Fruit fly (Drosophila melanogaster) whole organism, wandering third instar larva: ENCODE measurements around the gene CG9173.

Source experiments
- Abd-B ChIP-seq: fragments of >200 bp; optimal IDR thresholded peaks from 2 replicates; lab custom pipeline; 2017; ENCODE audit warnings: missing biosample characterization, missing genetic modification characterization
- CG32264 ChIP-seq: fragments of 200-800 bp; sonication (Bioruptor generic); optimal IDR thresholded peaks from 2 replicates; lab custom pipeline; 2016; ENCODE audit warnings: missing biosample characterization, missing genetic modification characterization
- CG9705 ChIP-seq: fragments of 200-800 bp; sonication (Bioruptor generic); optimal IDR thresholded peaks from 2 replicates; lab custom pipeline; 2018; ENCODE audit warnings: missing biosample characterization, mild to moderate bottlenecking, missing genetic modification characterization
- CrebA ChIP-seq: fragments of 200-800 bp; sonication (Bioruptor generic); optimal IDR thresholded peaks from 2 replicates; lab custom pipeline; 2016; ENCODE audit warnings: missing biosample characterization, mild to moderate bottlenecking, missing genetic modification characterization, borderline replicate concordance
- Dfd ChIP-seq: fragments of >200 bp; optimal IDR thresholded peaks from 2 replicates; lab custom pipeline; 2017; ENCODE audit warnings: missing biosample characterization, missing genetic modification characterization
- Dif ChIP-seq: fragments of 200-275, 200-300 bp; sonication (Bioruptor generic); optimal IDR thresholded peaks from 2 replicates; lab custom pipeline; 2018; ENCODE audit warnings: missing biosample characterization, missing genetic modification characterization; ENCODE audit not compliant: partially characterized antibody
- GATAd ChIP-seq: sonication (Bioruptor generic); optimal IDR thresholded peaks from 2 replicates; lab custom pipeline; 2016; ENCODE audit warnings: missing biosample characterization, missing genetic modification characterization
- HLH106 ChIP-seq: fragments of 200-800 bp; optimal IDR thresholded peaks from 3 replicates; lab custom pipeline; 2019; ENCODE audit warnings: missing biosample characterization, mild to moderate bottlenecking, missing genetic modification characterization, moderate library complexity
- Hnf4 ChIP-seq: fragments of 200-800 bp; sonication (Bioruptor generic); optimal IDR thresholded peaks from 2 replicates; lab custom pipeline; 2016; ENCODE audit warnings: missing biosample characterization, mild to moderate bottlenecking, missing genetic modification characterization
- Hr78 ChIP-seq: fragments of >200 bp; optimal IDR thresholded peaks from 2 replicates; lab custom pipeline; 2017; ENCODE audit warnings: missing biosample characterization, missing genetic modification characterization
- Hr83 ChIP-seq: fragments of 200-300 bp; sonication (Bioruptor generic); optimal IDR thresholded peaks from 2 replicates; lab custom pipeline; 2016; ENCODE audit warnings: missing biosample characterization, mild to moderate bottlenecking, missing genetic modification characterization, moderate library complexity; ENCODE audit not compliant: poor library complexity, severe bottlenecking
- Jra ChIP-seq: sonication (Bioruptor generic); optimal IDR thresholded peaks from 2 replicates; lab custom pipeline; 2016; ENCODE audit warnings: missing biosample characterization, missing genetic modification characterization
- Mio ChIP-seq: sonication (Bioruptor generic); optimal IDR thresholded peaks from 2 replicates; lab custom pipeline; 2016; ENCODE audit warnings: missing biosample characterization, missing genetic modification characterization
- Myc ChIP-seq: fragments of >200 bp; optimal IDR thresholded peaks from 2 replicates; lab custom pipeline; 2017
- N ChIP-seq: fragments of >200 bp; optimal IDR thresholded peaks from 2 replicates; lab custom pipeline; 2018; ENCODE audit warnings: missing biosample characterization, missing external identifiers, missing genetic modification characterization
- OdsH ChIP-seq: fragments of 200-800 bp; sonication (Bioruptor generic); optimal IDR thresholded peaks from 2 replicates; lab custom pipeline; 2016; ENCODE audit warnings: missing biosample characterization, mild to moderate bottlenecking, missing genetic modification characterization
- Rel ChIP-seq, 2 experiments: fragments of 200-800 bp; sonication (Bioruptor generic) in 1 of 2; optimal IDR thresholded peaks; 2 replicates in 1 of 2; 3 replicates in 1 of 2; lab custom pipeline; 2016 to 2019; ENCODE audit warnings: mild to moderate bottlenecking in 2 of 2, missing biosample characterization in 2 of 2, missing genetic modification characterization in 2 of 2, moderate library complexity in 1 of 2
- Sp1 ChIP-seq: fragments of 200-800 bp; sonication (Bioruptor generic); optimal IDR thresholded peaks from 3 replicates; lab custom pipeline; 2019; ENCODE audit warnings: missing biosample characterization, mild to moderate bottlenecking, missing genetic modification characterization, moderate library complexity
- Vsx2 ChIP-seq: fragments of 200-300, 225-300 bp; sonication (Bioruptor generic); optimal IDR thresholded peaks from 2 replicates; lab custom pipeline; 2018; ENCODE audit warnings: missing biosample characterization, missing genetic modification characterization; ENCODE audit not compliant: partially characterized antibody
- br ChIP-seq: fragments of 200-800 bp; sonication (Bioruptor generic); optimal IDR thresholded peaks from 2 replicates; lab custom pipeline; 2016; ENCODE audit warnings: missing biosample characterization, missing genetic modification characterization
- brk ChIP-seq: fragments of 200-800 bp; sonication (Bioruptor generic); optimal IDR thresholded peaks from 2 replicates; lab custom pipeline; 2016; ENCODE audit warnings: missing biosample characterization, mild to moderate bottlenecking, missing genetic modification characterization
- dl ChIP-seq, 2 experiments: fragments of 175-275, 200-275 bp in 1 of 2; fragments of 200-275 bp in 1 of 2; sonication (Bioruptor generic); optimal IDR thresholded peaks; lab custom pipeline; 2018; ENCODE audit warnings: mild to moderate bottlenecking in 2 of 2, missing biosample characterization in 2 of 2, missing genetic modification characterization in 2 of 2, moderate library complexity in 2 of 2; ENCODE audit not compliant: partially characterized antibody in 2 of 2, insufficient read depth in 1 of 2
- dmrt93B ChIP-seq: fragments of 200-800 bp; sonication (Bioruptor generic); optimal IDR thresholded peaks from 2 replicates; lab custom pipeline; 2018; ENCODE audit warnings: missing biosample characterization, mild to moderate bottlenecking, missing genetic modification characterization
- dsf ChIP-seq: sonication (Bioruptor generic); optimal IDR thresholded peaks from 2 replicates; lab custom pipeline; 2016; ENCODE audit warnings: missing biosample characterization, missing genetic modification characterization, borderline replicate concordance
- ey ChIP-seq: fragments of 200-800 bp; sonication (Bioruptor generic); optimal IDR thresholded peaks from 2 replicates; lab custom pipeline; 2016; ENCODE audit warnings: missing biosample characterization, missing genetic modification characterization
- foxo ChIP-seq, 2 experiments: fragments of 200-800 bp; sonication (Bioruptor generic); optimal IDR thresholded peaks; 2 replicates in 1 of 2; 3 replicates in 1 of 2; lab custom pipeline; 2016 to 2017; ENCODE audit warnings: missing biosample characterization in 2 of 2, missing genetic modification characterization in 2 of 2
- fru ChIP-seq: fragments of 200-800 bp; sonication (Bioruptor generic); optimal IDR thresholded peaks from 3 replicates; lab custom pipeline; 2016; ENCODE audit warnings: missing biosample characterization, mild to moderate bottlenecking, missing genetic modification characterization
- h ChIP-seq: fragments of 200-800 bp; sonication (Bioruptor generic); optimal IDR thresholded peaks from 3 replicates; lab custom pipeline; 2016; ENCODE audit warnings: missing biosample characterization, mild to moderate bottlenecking, missing genetic modification characterization
- jim ChIP-seq: fragments of 175-275, 200-325 bp; sonication (Bioruptor generic); optimal IDR thresholded peaks from 2 replicates; lab custom pipeline; 2016; ENCODE audit warnings: missing biosample characterization, mild to moderate bottlenecking, missing genetic modification characterization
- lola ChIP-seq: fragments of >200 bp; optimal IDR thresholded peaks from 2 replicates; lab custom pipeline; 2017; ENCODE audit warnings: missing biosample characterization, missing genetic modification characterization
- pan ChIP-seq: fragments of >200 bp; optimal IDR thresholded peaks from 2 replicates; lab custom pipeline; 2017
- psq ChIP-seq: fragments of 200-800 bp; sonication (Bioruptor generic); optimal IDR thresholded peaks from 3 replicates; lab custom pipeline; 2017; ENCODE audit warnings: missing biosample characterization, mild to moderate bottlenecking, missing genetic modification characterization, moderate library complexity
- rgr ChIP-seq: fragments of 200-800 bp; sonication (Bioruptor generic); optimal IDR thresholded peaks from 3 replicates; lab custom pipeline; 2016; ENCODE audit warnings: missing biosample characterization, mild to moderate bottlenecking, missing genetic modification characterization
- sage ChIP-seq: fragments of 200-800 bp; sonication (Bioruptor generic); optimal IDR thresholded peaks from 2 replicates; lab custom pipeline; 2016; ENCODE audit warnings: missing biosample characterization, mild to moderate bottlenecking, missing genetic modification characterization
- sv ChIP-seq: fragments of 200-800 bp; sonication (Bioruptor generic); optimal IDR thresholded peaks from 3 replicates; lab custom pipeline; 2016; ENCODE audit warnings: missing biosample characterization, missing genetic modification characterization
- tai ChIP-seq: sonication (Bioruptor generic); optimal IDR thresholded peaks from 2 replicates; lab custom pipeline; 2016; ENCODE audit warnings: missing biosample characterization, missing genetic modification characterization
- usp ChIP-seq: fragments of >200 bp; optimal IDR thresholded peaks from 2 replicates; lab custom pipeline; 2017; ENCODE audit warnings: missing biosample characterization, missing genetic modification characterization
- woc ChIP-seq: sonication (Bioruptor generic); optimal IDR thresholded peaks from 2 replicates; lab custom pipeline; 2016; ENCODE audit warnings: missing biosample characterization, mild to moderate bottlenecking, missing genetic modification characterization

Gene CG9173

DNA sequence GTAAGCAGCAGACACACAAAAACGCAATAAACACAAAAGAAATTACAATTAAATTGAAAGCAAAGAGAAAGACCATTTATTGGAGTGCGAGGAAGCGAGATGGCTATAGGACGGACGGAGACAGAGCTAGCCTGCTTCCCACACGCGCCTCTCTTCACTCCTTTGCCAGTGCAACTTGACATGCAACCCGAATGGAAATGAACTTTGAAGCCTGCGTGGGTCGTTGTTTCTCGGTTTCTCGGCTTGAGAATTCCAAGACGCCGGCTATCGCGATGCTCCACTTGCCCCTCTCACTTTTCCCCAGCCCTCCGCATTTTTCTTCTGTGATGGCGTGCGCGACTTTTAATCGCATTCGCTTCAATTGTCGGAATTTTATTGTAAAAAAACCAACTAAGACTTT, 42.3 kb downstream of the CG9173 start:
- no peak for TF ChIP-seq dl (GFP tag; optimal IDR thresholded peaks at IDR 0.05; lab: Kevin White, UChicago; ENCODE audit: insufficient read depth in 1 of 2, partially characterized antibody in 2 of 2)
- TF ChIP-seq foxo (GFP tag; optimal IDR thresholded peaks at IDR 0.05; lab: Kevin White, UChicago) = no peak
- TF ChIP-seq h (GFP tag; lab: Kevin White, UChicago) = no peak
- no peak for TF ChIP-seq Sp1 (GFP tag; lab: Kevin White, UChicago)
- no peak for TF ChIP-seq HLH106 (tag; lab: Kevin White, UChicago)
- no peak for TF ChIP-seq Vsx2
- no peak for TF ChIP-seq dsf (GFP tag; lab: Kevin White, UChicago)
- TF ChIP-seq rgr = no peak
- TF ChIP-seq Myc (lab: Kevin White, UChicago) = no peak
- TF ChIP-seq Dfd (GFP tag; lab: Kevin White, UChicago) = no peak
- no peak for TF ChIP-seq ey
- no peak for TF ChIP-seq N (GFP tag; lab: Kevin White, UChicago)
- TF ChIP-seq GATAd (GFP tag; lab: Kevin White, UChicago) = no peak
- TF ChIP-seq pan (lab: Kevin White, UChicago) = no peak
- TF ChIP-seq br (GFP tag; lab: Kevin White, UChicago) = no peak
- TF ChIP-seq Hr78 (GFP tag; lab: Kevin White, UChicago) = no peak
- no peak for TF ChIP-seq Jra (GFP tag; lab: Kevin White, UChicago)
- no peak for TF ChIP-seq Mio (GFP tag; lab: Kevin White, UChicago)
- TF ChIP-seq Abd-B (GFP tag; lab: Kevin White, UChicago) = no peak

DNA sequence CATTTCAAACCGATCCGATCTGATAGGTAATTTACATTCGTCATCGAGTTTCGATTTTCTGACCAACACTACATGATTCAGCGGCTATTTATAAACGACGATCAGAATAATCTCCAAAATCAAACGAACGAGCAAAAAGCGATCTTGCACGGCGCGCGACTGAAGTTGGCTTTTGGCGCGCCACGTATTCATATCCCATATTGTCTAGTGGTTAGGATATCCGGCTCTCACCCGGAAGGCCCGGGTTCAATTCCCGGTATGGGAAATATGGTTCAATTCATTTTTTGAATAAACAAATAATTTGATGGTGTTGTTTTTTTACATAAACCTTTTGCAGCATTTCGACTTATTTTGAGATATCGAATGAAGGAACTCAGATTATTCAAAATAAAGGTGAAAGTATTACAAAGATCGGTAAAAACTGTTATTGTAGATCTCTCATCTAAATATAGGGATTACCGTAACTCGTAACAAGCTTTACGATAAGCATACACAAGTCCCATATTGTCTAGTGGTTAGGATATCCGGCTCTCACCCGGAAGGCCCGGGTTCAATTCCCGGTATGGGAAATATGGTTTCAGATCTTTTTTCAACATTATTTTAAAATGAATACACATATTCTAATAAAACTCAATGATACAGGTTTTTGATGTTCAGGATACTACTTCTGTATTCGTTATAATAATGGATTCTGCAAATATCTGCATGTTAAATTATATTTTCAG, 43.4 kb downstream of the CG9173 start:
- TF ChIP-seq CrebA (GFP tag; lab: Kevin White, UChicago) (peak; percentile 63), N (GFP tag; lab: Kevin White, UChicago) (no peak)

DNA sequence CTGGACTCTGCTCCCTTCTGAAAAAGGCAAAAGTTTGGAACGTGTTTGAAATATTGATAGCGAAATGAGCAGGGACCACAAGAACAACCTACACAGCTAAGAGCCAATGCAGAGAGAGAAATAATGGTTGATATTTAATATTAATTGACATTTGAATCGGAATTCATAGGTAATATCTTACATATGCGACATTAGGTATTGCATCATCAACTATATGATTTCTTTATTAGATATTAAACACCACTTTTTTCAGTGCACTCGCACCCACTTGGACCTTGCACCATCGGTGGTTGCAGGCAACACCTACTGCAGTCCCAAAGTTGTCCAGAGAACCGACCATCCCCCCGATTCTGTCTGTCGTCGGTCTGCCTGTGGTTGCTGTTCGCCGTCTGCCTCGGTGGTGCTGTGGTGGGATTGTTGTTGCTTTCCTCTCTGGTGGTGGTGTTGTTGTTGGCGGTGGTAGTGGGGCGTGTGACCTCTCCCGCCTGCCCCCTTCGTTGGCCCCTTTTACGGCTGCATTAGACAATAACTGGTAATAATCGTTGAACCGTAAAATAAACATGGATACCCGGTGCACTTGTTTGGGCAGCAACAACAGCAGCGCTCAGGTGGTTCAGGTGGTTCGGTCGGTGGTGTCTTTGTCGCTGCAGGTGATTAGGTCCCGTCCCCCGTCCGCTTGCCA, 44.3 kb downstream of the CG9173 start:
- TF ChIP-seq dl (GFP tag; optimal IDR thresholded peaks at IDR 0.05; lab: Kevin White, UChicago; ENCODE audit: insufficient read depth in 1 of 2, partially characterized antibody in 2 of 2) (no peak), sage (GFP tag; lab: Kevin White, UChicago) (no peak), usp (GFP tag; lab: Kevin White, UChicago) (no peak), sv (peak; percentile 39), OdsH (GFP tag; lab: Kevin White, UChicago) (peak; percentile 75), ey (peak; percentile 72), Myc (lab: Kevin White, UChicago) (no peak), dsf (GFP tag; lab: Kevin White, UChicago) (peak; percentile 25), fru (peak; percentile 81), lola (GFP tag; lab: Kevin White, UChicago) (no peak), CG32264 (GFP tag; lab: Kevin White, UChicago) (peak; percentile 57), Dif (GFP tag; lab: Kevin White, UChicago) (no peak), tai (GFP tag; lab: Kevin White, UChicago) (peak; percentile 4), CrebA (GFP tag; lab: Kevin White, UChicago) (no peak), CG9705 (GFP tag; lab: Kevin White, UChicago) (peak; percentile 32), dmrt93B (peak; percentile 40), rgr (peak; percentile 75), Hr78 (GFP tag; lab: Kevin White, UChicago) (no peak), h (GFP tag; lab: Kevin White, UChicago) (peak; percentile 83), Abd-B (GFP tag; lab: Kevin White, UChicago) (no peak), foxo (GFP tag; optimal IDR thresholded peaks at IDR 0.05; lab: Kevin White, UChicago) (peak in 1 of 2 experiments; percentile 71), GATAd (GFP tag; lab: Kevin White, UChicago) (no peak), psq (peak; percentile 70), woc (GFP tag; lab: Kevin White, UChicago) (peak; percentile 63), br (GFP tag; lab: Kevin White, UChicago) (peak; percentile 76), Sp1 (GFP tag; lab: Kevin White, UChicago) (peak; percentile 84), Mio (GFP tag; lab: Kevin White, UChicago) (no peak), Vsx2 (no peak), Hnf4 (GFP tag; lab: Kevin White, UChicago) (peak; percentile 83), brk (GFP tag; lab: Kevin White, UChicago) (peak; percentile 11), HLH106 (tag; lab: Kevin White, UChicago) (peak; percentile 80), pan (lab: Kevin White, UChicago) (no peak), Jra (GFP tag; lab: Kevin White, UChicago) (peak; percentile 65), N (GFP tag; lab: Kevin White, UChicago) (no peak), jim (GFP tag; lab: Kevin White, UChicago) (no peak), Hr83 (no peak), Rel (GFP tag; optimal IDR thresholded peaks at IDR 0.05; lab: Kevin White, UChicago) (no peak), Rel (tag; optimal IDR thresholded peaks at IDR 0.05; lab: Kevin White, UChicago) (no peak), Dfd (GFP tag; lab: Kevin White, UChicago) (no peak)
